Worm (Caenorhabditis elegans): Measurements from ENCODE around the gene Y43B11AR.3.

DNA sequence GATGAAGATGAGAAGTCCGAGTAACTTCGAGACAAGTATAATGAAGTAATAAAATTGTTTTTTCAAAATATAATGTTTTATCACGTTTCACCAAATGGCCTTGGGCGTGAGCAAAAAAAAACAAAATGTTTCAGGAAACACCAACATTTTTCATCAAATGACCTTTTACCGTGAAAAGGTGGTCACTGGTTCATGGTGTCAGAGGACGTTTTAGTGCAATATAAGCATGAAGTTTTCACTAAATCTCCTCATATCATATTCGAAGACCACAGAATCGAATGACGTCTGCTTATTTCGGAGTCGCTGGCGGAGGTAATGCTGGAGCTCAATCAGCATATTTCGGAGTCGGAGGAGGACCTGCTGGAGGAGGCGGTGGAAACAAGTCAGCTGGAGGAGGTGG is 27.8 kb upstream of the Y43B11AR.3 start, which contains the start of the genes ZC477.7 and ssq-3:
- TF ChIP-seq nhr-77 (tag; optimal IDR thresholded peaks at IDR 0.05) (no peak), ets-5 (GFP tag; IDR thresholded peaks at IDR 0.05) (no peak), unc-86 (tag; optimal IDR thresholded peaks at IDR 0.05) (no peak), nhr-76 (tag; optimal IDR thresholded peaks at IDR 0.05) (no peak), nhr-19 (GFP tag; conservative IDR thresholded peaks at IDR 0.05) (no peak), aly-2 (tag; optimal IDR thresholded peaks at IDR 0.05) (no peak), ceh-82 (tag; optimal IDR thresholded peaks at IDR 0.05) (no peak), ceh-90 (tag; optimal IDR thresholded peaks at IDR 0.05) (no peak), ztf-11 (tag; optimal IDR thresholded peaks at IDR 0.05) (no peak), tlp-1 (tag; optimal IDR thresholded peaks at IDR 0.05) (no peak)

All from whole organism, L1 larva.